Fruit fly (Drosophila melanogaster) whole organism, embryonic: ENCODE results near the gene CG15629.

Experiments
- Atf-2 ChIP-seq: fragments of 200-800 bp; sonication (Bioruptor generic); optimal IDR thresholded peaks from 2 replicates; lab custom pipeline; 2016; ENCODE audit warnings: missing biosample characterization, missing genetic modification characterization
- CG10209 ChIP-seq: fragments of 200-800 bp; sonication (Bioruptor generic); optimal IDR thresholded peaks from 3 replicates; lab custom pipeline; 2017; ENCODE audit warnings: missing biosample characterization, mild to moderate bottlenecking, missing genetic modification characterization, missing genetic modification reagents
- CG10267 ChIP-seq: fragments of 200-800 bp; sonication (Bioruptor generic); optimal IDR thresholded peaks from 2 replicates; lab custom pipeline; 2018; ENCODE audit warnings: missing biosample characterization, mild to moderate bottlenecking, missing genetic modification characterization, moderate library complexity
- CG10366 ChIP-seq: fragments of 200-800 bp; sonication (Bioruptor generic); IDR thresholded peaks from 2 replicates; pipeline ENCODE4 v1.3.6; 2022; ENCODE audit warnings: missing biosample characterization, missing genetic modification characterization
- CG10462 ChIP-seq: fragments of 200-800 bp; sonication (Bioruptor generic); optimal IDR thresholded peaks from 2 replicates; lab custom pipeline; 2016; ENCODE audit warnings: missing biosample characterization, missing genetic modification characterization
- CG10959 ChIP-seq: fragments of 200-800 bp; sonication (Bioruptor generic); IDR thresholded peaks from 2 replicates; pipeline ENCODE4 v1.3.6; 2022; ENCODE audit warnings: missing biosample characterization, missing genetic modification characterization
- CG11085 ChIP-seq: fragments of 200-800 bp; sonication (Bioruptor generic); IDR thresholded peaks from 2 replicates; pipeline ENCODE4 v1.3.6; 2022; ENCODE audit warnings: missing biosample characterization, missing genetic modification characterization
- CG11723 ChIP-seq: fragments of 200-800 bp; sonication (Bioruptor generic); optimal IDR thresholded peaks from 2 replicates; lab custom pipeline; 2017; ENCODE audit warnings: missing biosample characterization, mild to moderate bottlenecking, missing genetic modification characterization
- CG12104 ChIP-seq: fragments of 200-800 bp; sonication (Bioruptor generic); optimal IDR thresholded peaks from 3 replicates; lab custom pipeline; 2016; ENCODE audit warnings: missing biosample characterization, missing genetic modification characterization
- CG14050 ChIP-seq: fragments of 200-800 bp; sonication (Bioruptor generic); IDR thresholded peaks from 3 replicates; pipeline ENCODE4 v1.3.6; 2022; ENCODE audit warnings: missing biosample characterization, missing genetic modification characterization
- CG18262 ChIP-seq: fragments of 200-800 bp; optimal IDR thresholded peaks from 3 replicates; lab custom pipeline; 2019; ENCODE audit warnings: missing biosample characterization, mild to moderate bottlenecking, missing genetic modification characterization, moderate library complexity
- CG31224 ChIP-seq: fragments of 200-800 bp; sonication (Bioruptor generic); IDR thresholded peaks from 2 replicates; pipeline ENCODE4 v1.3.6; 2022; ENCODE audit warnings: missing biosample characterization, missing genetic modification characterization
- CG3995 ChIP-seq: fragments of 200-800 bp; sonication (Bioruptor generic); optimal IDR thresholded peaks from 3 replicates; lab custom pipeline; 2016; ENCODE audit warnings: missing biosample characterization, missing genetic modification characterization
- CG4328 ChIP-seq: fragments of 200-800 bp; sonication (Bioruptor generic); optimal IDR thresholded peaks from 3 replicates; lab custom pipeline; 2017; ENCODE audit warnings: missing biosample characterization, missing genetic modification reagents, missing genetic modification characterization
- CG4424 ChIP-seq: fragments of 200-800 bp; sonication (Bioruptor generic); optimal IDR thresholded peaks from 3 replicates; lab custom pipeline; 2016; ENCODE audit warnings: missing biosample characterization, missing genetic modification characterization
- CG4730 ChIP-seq: fragments of 200-800 bp; sonication (Bioruptor generic); IDR thresholded peaks from 2 replicates; pipeline ENCODE4 v1.3.6; 2022; ENCODE audit warnings: missing biosample characterization, missing genetic modification characterization
- CG7556 ChIP-seq: fragments of 200-800 bp; sonication (Bioruptor generic); optimal IDR thresholded peaks from 2 replicates; lab custom pipeline; 2017; ENCODE audit warnings: missing biosample characterization, mild to moderate bottlenecking, missing genetic modification characterization
- CG7928 ChIP-seq: fragments of 200-800 bp; sonication (Bioruptor generic); optimal IDR thresholded peaks from 2 replicates; lab custom pipeline; 2017; ENCODE audit warnings: missing biosample characterization, mild to moderate bottlenecking, missing genetic modification characterization
- CG7987 ChIP-seq: fragments of 200-800 bp; sonication (Bioruptor generic); optimal IDR thresholded peaks from 2 replicates; lab custom pipeline; 2018; ENCODE audit warnings: missing biosample characterization, mild to moderate bottlenecking, missing genetic modification characterization, moderate library complexity
- CoRest ChIP-seq: fragments of 200-800 bp; sonication (Bioruptor generic); optimal IDR thresholded peaks from 3 replicates; lab custom pipeline; 2018; ENCODE audit warnings: missing biosample characterization, mild to moderate bottlenecking, missing genetic modification characterization, moderate library complexity
- Dfd ChIP-seq, 2 experiments: fragments of >200 bp; optimal IDR thresholded peaks; 2 replicates each; lab custom pipeline; 2017; ENCODE audit warnings: missing biosample characterization in 2 of 2, missing genetic modification characterization in 2 of 2
- Dp ChIP-seq: fragments of 200-800 bp; sonication (Bioruptor generic); optimal IDR thresholded peaks from 2 replicates; lab custom pipeline; 2018; ENCODE audit warnings: missing biosample characterization, mild to moderate bottlenecking, missing genetic modification characterization, moderate library complexity
- Dref ChIP-seq: fragments of 200-800 bp; sonication (Bioruptor generic); IDR thresholded peaks from 2 replicates; pipeline ENCODE4 v1.3.6; 2022; ENCODE audit warnings: missing biosample characterization, missing genetic modification characterization
- ERR ChIP-seq: fragments of 200-800 bp; sonication (Bioruptor generic); optimal IDR thresholded peaks from 2 replicates; lab custom pipeline; 2016; ENCODE audit warnings: missing biosample characterization, missing genetic modification characterization
- Ets65A ChIP-seq: fragments of 200-800 bp; sonication (Bioruptor generic); peaks from one replicate; lab custom pipeline; 2016; ENCODE audit warnings: missing biosample characterization, missing genetic modification characterization
- Gug ChIP-seq: fragments of 200-800 bp; sonication (Bioruptor generic); IDR thresholded peaks from 4 replicates; pipeline ENCODE4 v1.3.6; 2022; ENCODE audit warnings: missing biosample characterization, missing genetic modification characterization
- HLH4C ChIP-seq: fragments of 200-800 bp; sonication (Bioruptor generic); IDR thresholded peaks from 3 replicates; pipeline ENCODE4 v1.3.6; 2022; ENCODE audit warnings: missing biosample characterization, missing genetic modification characterization; ENCODE audit not compliant: partially characterized antibody
- Hr3 ChIP-seq: fragments of 200-800 bp; sonication (Bioruptor generic); optimal IDR thresholded peaks from 3 replicates; lab custom pipeline; 2016; ENCODE audit warnings: missing biosample characterization, missing genetic modification characterization
- MTF-1 ChIP-seq: fragments of 200-800 bp; sonication (Bioruptor generic); optimal IDR thresholded peaks from 2 replicates; lab custom pipeline; 2018; ENCODE audit warnings: missing biosample characterization, mild to moderate bottlenecking, missing genetic modification characterization, borderline replicate concordance
- Meics ChIP-seq: fragments of 200-800 bp; sonication (Bioruptor generic); optimal IDR thresholded peaks from 2 replicates; lab custom pipeline; 2017; ENCODE audit warnings: missing biosample characterization, mild to moderate bottlenecking, missing genetic modification characterization
- Mrtf ChIP-seq: fragments of 200-800 bp; sonication (Bioruptor generic); IDR thresholded peaks from 3 replicates; pipeline ENCODE4 v1.3.6; 2022; ENCODE audit warnings: missing biosample characterization, missing genetic modification characterization
- Neu2 ChIP-seq: fragments of 200-800 bp; sonication (Bioruptor generic); optimal IDR thresholded peaks from 3 replicates; lab custom pipeline; 2016; ENCODE audit warnings: missing biosample characterization, missing genetic modification characterization, borderline replicate concordance
- Poxn ChIP-seq: fragments of 200-800 bp; sonication (Bioruptor generic); IDR thresholded peaks from 2 replicates; pipeline ENCODE4 v1.3.6; 2022; ENCODE audit warnings: missing biosample characterization, missing genetic modification characterization
- aop ChIP-seq: fragments of 200-800 bp; sonication (Bioruptor generic); IDR thresholded peaks from 2 replicates; pipeline ENCODE4 v1.3.6; 2022; ENCODE audit warnings: missing biosample characterization, missing genetic modification characterization
- ap ChIP-seq: fragments of 200-800 bp; sonication (Bioruptor generic); IDR thresholded peaks from 2 replicates; pipeline ENCODE4 v1.3.6; 2022; ENCODE audit warnings: missing biosample characterization, missing genetic modification characterization
- chinmo ChIP-seq: fragments of 200-800 bp; sonication (Bioruptor generic); IDR thresholded peaks from 4 replicates; pipeline ENCODE4 v1.3.6; 2022; ENCODE audit warnings: missing biosample characterization, missing genetic modification characterization; ENCODE audit not compliant: partially characterized antibody
- crc ChIP-seq: fragments of 200-800 bp; sonication (Bioruptor generic); optimal IDR thresholded peaks from 2 replicates; lab custom pipeline; 2016; ENCODE audit warnings: missing biosample characterization, missing genetic modification characterization
- dmrt99B ChIP-seq: fragments of 200-800 bp; sonication (Bioruptor generic); optimal IDR thresholded peaks from 2 replicates; lab custom pipeline; 2018; ENCODE audit warnings: missing biosample characterization, mild to moderate bottlenecking, missing genetic modification characterization, moderate library complexity
- en ChIP-seq: fragments of 200-800 bp; sonication (Bioruptor generic); optimal IDR thresholded peaks from 2 replicates; lab custom pipeline; 2016; ENCODE audit warnings: missing biosample characterization, missing genetic modification characterization
- fd64A ChIP-seq: fragments of 200-800 bp; sonication (Bioruptor generic); optimal IDR thresholded peaks from 3 replicates; lab custom pipeline; 2018; ENCODE audit warnings: missing biosample characterization, mild to moderate bottlenecking, missing genetic modification characterization
- ftz-f1 ChIP-seq: fragments of 200-800 bp; sonication (Bioruptor generic); optimal IDR thresholded peaks from 2 replicates; lab custom pipeline; 2016; ENCODE audit warnings: missing biosample characterization, missing genetic modification characterization
- grn ChIP-seq: fragments of 200-800 bp; sonication (Bioruptor generic); optimal IDR thresholded peaks from 3 replicates; lab custom pipeline; 2017; ENCODE audit warnings: missing biosample characterization, missing genetic modification characterization
- jing ChIP-seq: fragments of 200-800 bp; sonication (Bioruptor generic); optimal IDR thresholded peaks from 2 replicates; lab custom pipeline; 2018; ENCODE audit warnings: missing biosample characterization, mild to moderate bottlenecking, missing genetic modification characterization
- lab ChIP-seq: fragments of 200-800 bp; sonication (Bioruptor generic); optimal IDR thresholded peaks from 3 replicates; lab custom pipeline; 2017; ENCODE audit warnings: missing biosample characterization, missing genetic modification characterization, mild to moderate bottlenecking, moderate library complexity, missing genetic modification reagents
- lov ChIP-seq, 2 experiments: fragments of 200-800 bp in 1 of 2; fragments of >200 bp in 1 of 2; sonication (Bioruptor generic) in 1 of 2; IDR thresholded peaks in 1 of 2; optimal IDR thresholded peaks in 1 of 2; 2 replicates in 1 of 2; 3 replicates in 1 of 2; pipeline versions ENCODE4 v1.3.6 to Lab custom; 2017 to 2022; ENCODE audit warnings: missing biosample characterization in 1 of 2, missing genetic modification characterization in 1 of 2
- odd ChIP-seq: fragments of 200-800 bp; sonication (Bioruptor generic); optimal IDR thresholded peaks from 2 replicates; lab custom pipeline; 2017; ENCODE audit warnings: missing biosample characterization, mild to moderate bottlenecking, missing genetic modification characterization
- pho ChIP-seq: fragments of 200-800 bp; sonication (Bioruptor generic); optimal IDR thresholded peaks from 2 replicates; lab custom pipeline; 2016; ENCODE audit warnings: missing biosample characterization, missing genetic modification characterization
- pzg ChIP-seq: fragments of 200-800 bp; sonication (Bioruptor generic); optimal IDR thresholded peaks from 3 replicates; lab custom pipeline; 2018; ENCODE audit warnings: missing biosample characterization, mild to moderate bottlenecking, missing genetic modification characterization, moderate library complexity
- sim ChIP-seq: fragments of 200-800 bp; sonication (Bioruptor generic); IDR thresholded peaks from 2 replicates; pipeline ENCODE4 v1.3.6; 2022; ENCODE audit warnings: missing biosample characterization, missing genetic modification characterization
- so ChIP-seq: fragments of 200-800 bp; sonication (Bioruptor generic); IDR thresholded peaks from 3 replicates; pipeline ENCODE4 v1.3.6; 2022; ENCODE audit warnings: missing biosample characterization, missing genetic modification characterization

The CG15629 gene

dm6 chr2L:4810044-4810609 is 2.7 kb upstream of the CG15629 start (continued):
- TF ChIP-seq CG11723 (GFP tag; lab: Kevin White, UChicago) (no peak), sim (no peak), grn (no peak), Dref (GFP tag; lab: Robert Waterston, UW) (no peak), CG7987 (peak; percentile 55), HLH4C (GFP tag; lab: Robert Waterston, UW) (peak; percentile 31; the same call in 2 of the 3 replicates), MTF-1 (peak; percentile 54), Poxn (GFP tag; lab: Robert Waterston, UW) (no peak), CG14050 (GFP tag; lab: Robert Waterston, UW) (no peak), CG3995 (no peak), CG10959 (GFP tag; lab: Robert Waterston, UW) (no peak), Dp (GFP tag; lab: Kevin White, UChicago) (peak; percentile 48), CG12104 (GFP tag; lab: Kevin White, UChicago) (no peak), CG11085 (GFP tag; lab: Robert Waterston, UW) (no peak; the same call in 1 of the 2 replicates), Neu2 (GFP tag; lab: Kevin White, UChicago) (no peak), Hr3 (GFP tag; lab: Kevin White, UChicago) (no peak), CG7928 (no peak), CG18262 (tag; lab: Kevin White, UChicago) (peak; percentile 34), ftz-f1 (GFP tag; lab: Kevin White, UChicago) (peak; percentile 91), CG7556 (GFP tag; lab: Kevin White, UChicago) (peak; percentile 55), lov (optimal IDR thresholded peaks at IDR 0.05; lab: Kevin White, UChicago) (no peak), lov (GFP tag; IDR thresholded peaks at IDR 0.05; lab: Robert Waterston, UW) (no peak), chinmo (GFP tag; lab: Robert Waterston, UW) (peak; percentile 91), CG4328 (GFP tag; lab: Kevin White, UChicago) (no peak), CoRest (tag; lab: Kevin White, UChicago) (peak; percentile 68), Mrtf (GFP tag; lab: Robert Waterston, UW) (no peak), CG4730 (no peak; the same call in 1 of the 2 replicates), CG10267 (tag; lab: Kevin White, UChicago) (peak; percentile 24), CG10462 (GFP tag; lab: Kevin White, UChicago) (no peak), aop (GFP tag; lab: Robert Waterston, UW) (no peak), pho (GFP tag; lab: Kevin White, UChicago) (no peak), Atf-2 (GFP tag; lab: Kevin White, UChicago) (no peak), Meics (GFP tag; lab: Kevin White, UChicago) (peak; percentile 21), fd64A (GFP tag; lab: Kevin White, UChicago) (no peak), pzg (GFP tag; lab: Kevin White, UChicago) (peak; percentile 49), CG10366 (GFP tag; lab: Robert Waterston, UW) (peak; percentile 13; the same call in 1 of the 2 replicates), so (GFP tag; lab: Robert Waterston, UW) (no peak), CG10209 (GFP tag; lab: Kevin White, UChicago) (no peak), jing (GFP tag; lab: Kevin White, UChicago) (no peak), Ets65A (GFP tag; lab: Kevin White, UChicago) (peak; percentile 36), Gug (GFP tag; lab: Robert Waterston, UW) (no peak), lab (GFP tag; lab: Kevin White, UChicago) (peak; percentile 57), dmrt99B (tag; lab: Kevin White, UChicago) (no peak), CG31224 (GFP tag; lab: Robert Waterston, UW) (peak; percentile 99), CG4424 (peak; percentile 42), odd (no peak), Dfd (GFP tag; optimal IDR thresholded peaks at IDR 0.05; lab: Kevin White, UChicago) (no peak), ap (GFP tag; lab: Robert Waterston, UW) (no peak), en (no peak), ERR (peak; percentile 16), crc (GFP tag; lab: Kevin White, UChicago) (no peak)
